Fruit fly (Drosophila melanogaster): ENCODE results near the gene Sarm.
A peak's percentile ranks its signal among the peaks of the same experiment; 100 is the strongest.

Gene Sarm

dm6 chr3L:8024278-8025140 lies 39.2 kb upstream of the Sarm start (continued):
- TF ChIP-seq luna (GFP tag; optimal IDR thresholded peaks at IDR 0.05) (no peak), CG17328 (GFP tag; IDR thresholded peaks at IDR 0.05) (0 out of 2 replicates have a peak, but pooled peaks have one; percentile 21), D19B (GFP tag; optimal IDR thresholded peaks at IDR 0.05) (no peak), al (GFP tag; IDR thresholded peaks at IDR 0.05) (peak; percentile 77), Poxn (GFP tag; IDR thresholded peaks at IDR 0.05) (no peak), inv (GFP tag; IDR thresholded peaks at IDR 0.05; ENCODE audit: partially characterized antibody) (no peak), CG15514 (GFP tag; optimal IDR thresholded peaks at IDR 0.05) (peak; percentile 28), bcd (GFP tag; optimal IDR thresholded peaks at IDR 0.05) (peak; percentile 51), run (tag; optimal IDR thresholded peaks at IDR 0.05) (peak; percentile 71), Nf-YC (tag; optimal IDR thresholded peaks at IDR 0.05) (peak; percentile 45), CG6689 (GFP tag; IDR thresholded peaks at IDR 0.05) (peak; percentile 73), Tbp (GFP tag; optimal IDR thresholded peaks at IDR 0.05) (no peak), Dek (tag; optimal IDR thresholded peaks at IDR 0.05) (no peak), lilli (GFP tag; optimal IDR thresholded peaks at IDR 0.05) (peak; percentile 48), rib (GFP tag; IDR thresholded peaks at IDR 0.05) (no peak), ATbp (GFP tag; optimal IDR thresholded peaks at IDR 0.05) (no peak), gro (GFP tag; optimal IDR thresholded peaks at IDR 0.05) (no peak), lab (GFP tag; optimal IDR thresholded peaks at IDR 0.05) (peak; percentile 46), CG10274 (GFP tag; optimal IDR thresholded peaks at IDR 0.05) (no peak), CG11560 (tag; IDR thresholded peaks at IDR 0.05) (no peak; the same call in 1 of the 3 replicates), Lhr (GFP tag; optimal IDR thresholded peaks at IDR 0.05) (no peak), eyg (GFP tag; optimal IDR thresholded peaks at IDR 0.05) (no peak), pb (GFP tag; optimal IDR thresholded peaks at IDR 0.05) (no peak), CG13775 (GFP tag; optimal IDR thresholded peaks at IDR 0.05) (peak; percentile 2), C15 (GFP tag; IDR thresholded peaks at IDR 0.05) (no peak; the same call in 2 of the 3 replicates), CG9215 (GFP tag; IDR thresholded peaks at IDR 0.05) (peak; percentile 57; the same call in 1 of the 2 replicates), Asciz (GFP tag; optimal IDR thresholded peaks at IDR 0.05) (no peak), CG11093 (GFP tag; IDR thresholded peaks at IDR 0.05) (0 out of 3 replicates have a peak, but pooled peaks have one; percentile 37), kah (GFP tag; optimal IDR thresholded peaks at IDR 0.05) (no peak), unpg (GFP tag; optimal IDR thresholded peaks at IDR 0.05) (peak; percentile 24), sna (GFP tag; IDR thresholded peaks at IDR 0.05; ENCODE audit: partially characterized antibody) (no peak), CG30403 (GFP tag; optimal IDR thresholded peaks at IDR 0.05) (peak; percentile 40), CG12071 (GFP tag; optimal IDR thresholded peaks at IDR 0.05) (no peak), da (GFP tag; optimal IDR thresholded peaks at IDR 0.05) (no peak), zen (tag; optimal IDR thresholded peaks at IDR 0.05) (no peak), CG31441 (GFP tag; IDR thresholded peaks at IDR 0.05) (peak; percentile 55), Sox102F (GFP tag; optimal IDR thresholded peaks at IDR 0.05) (peak; percentile 46), Aef1 (GFP tag; IDR thresholded peaks at IDR 0.05) (peak; percentile 75), onecut (GFP tag; IDR thresholded peaks at IDR 0.05) (0 out of 2 replicates have a peak, but pooled peaks have one; percentile 15), CG14014 (GFP tag; IDR thresholded peaks at IDR 0.05) (peak; percentile 46; the same call in 1 of the 2 replicates), prd (optimal IDR thresholded peaks at IDR 0.05) (no peak), prd (GFP tag; IDR thresholded peaks at IDR 0.05) (peak; percentile 76), Xbp1 (GFP tag; optimal IDR thresholded peaks at IDR 0.05) (peak; percentile 8), Nf-YB (GFP tag; optimal IDR thresholded peaks at IDR 0.05) (peak; percentile 7), Stat92E (GFP tag; optimal IDR thresholded peaks at IDR 0.05) (no peak), sens (GFP tag) (peak; percentile 52), CG2120 (GFP tag; optimal IDR thresholded peaks at IDR 0.05) (peak; percentile 41), ttk (GFP tag; IDR thresholded peaks at IDR 0.05) (peak; percentile 58; the same call in 1 of the 2 replicates), Oaz (GFP tag; IDR thresholded peaks at IDR 0.05) (no peak)

All from whole organism, embryonic.